Fruit fly (Drosophila melanogaster) whole organism, adult: ENCODE data around the gene Akr1B.

Source experiments
- CG12768 ChIP-seq: fragments of 200-800 bp; sonication (Bioruptor generic); optimal IDR thresholded peaks from 2 replicates; lab custom pipeline; 2017; ENCODE audit warnings: missing biosample characterization, missing genetic modification characterization, mild to moderate bottlenecking, moderate library complexity, missing genetic modification reagents
- CG14711 ChIP-seq: fragments of 200-800 bp; sonication (Bioruptor generic); optimal IDR thresholded peaks from 2 replicates; lab custom pipeline; 2018; ENCODE audit warnings: missing biosample characterization, mild to moderate bottlenecking, missing genetic modification characterization, moderate library complexity
- CG33017 ChIP-seq: fragments of 200-800 bp; sonication (Bioruptor generic); optimal IDR thresholded peaks from 2 replicates; lab custom pipeline; 2018; ENCODE audit warnings: missing biosample characterization, mild to moderate bottlenecking, missing genetic modification characterization, moderate library complexity
- CG7045 ChIP-seq: fragments of 200-800 bp; sonication (Bioruptor generic); optimal IDR thresholded peaks from 2 replicates; lab custom pipeline; 2017; ENCODE audit warnings: missing biosample characterization, mild to moderate bottlenecking, missing genetic modification characterization
- CG7101 ChIP-seq: fragments of 200-800 bp; sonication (Bioruptor generic); optimal IDR thresholded peaks from 2 replicates; lab custom pipeline; 2018; ENCODE audit warnings: missing biosample characterization, mild to moderate bottlenecking, missing genetic modification characterization, moderate library complexity
- Clk ChIP-seq: fragments of 200-800 bp; sonication (Bioruptor generic); optimal IDR thresholded peaks from 2 replicates; lab custom pipeline; 2017; ENCODE audit warnings: missing biosample characterization, missing genetic modification characterization
- Crg-1 ChIP-seq: fragments of 200-800 bp; sonication (Bioruptor generic); optimal IDR thresholded peaks from 2 replicates; lab custom pipeline; 2016; ENCODE audit warnings: missing biosample characterization, missing genetic modification characterization
- bab1 ChIP-seq: fragments of 200-800 bp; sonication (Bioruptor generic); optimal IDR thresholded peaks from 3 replicates; lab custom pipeline; 2019; ENCODE audit warnings: missing biosample characterization, mild to moderate bottlenecking, missing genetic modification characterization, moderate library complexity
- cnc ChIP-seq, 2 experiments: fragments of >200 bp; optimal IDR thresholded peaks; 2 replicates each; lab custom pipeline; 2017
- kay ChIP-seq: fragments of 200-800 bp; sonication (Bioruptor generic); peaks from one replicate; lab custom pipeline; 2016; ENCODE audit warnings: missing biosample characterization, missing genetic modification characterization, borderline replicate concordance
- pad ChIP-seq: fragments of 200-800 bp; sonication (Bioruptor generic); optimal IDR thresholded peaks from 3 replicates; lab custom pipeline; 2017; ENCODE audit warnings: missing biosample characterization, missing genetic modification characterization, mild to moderate bottlenecking, moderate library complexity, missing genetic modification reagents
- tj ChIP-seq: fragments of 200-800 bp; sonication (Bioruptor generic); optimal IDR thresholded peaks from 3 replicates; lab custom pipeline; 2017; ENCODE audit warnings: missing biosample characterization, mild to moderate bottlenecking, missing genetic modification characterization, moderate library complexity
- toe ChIP-seq: fragments of 200-800 bp; sonication (Bioruptor generic); optimal IDR thresholded peaks from 2 replicates; lab custom pipeline; 2016; ENCODE audit warnings: missing biosample characterization, missing genetic modification characterization

DNA sequence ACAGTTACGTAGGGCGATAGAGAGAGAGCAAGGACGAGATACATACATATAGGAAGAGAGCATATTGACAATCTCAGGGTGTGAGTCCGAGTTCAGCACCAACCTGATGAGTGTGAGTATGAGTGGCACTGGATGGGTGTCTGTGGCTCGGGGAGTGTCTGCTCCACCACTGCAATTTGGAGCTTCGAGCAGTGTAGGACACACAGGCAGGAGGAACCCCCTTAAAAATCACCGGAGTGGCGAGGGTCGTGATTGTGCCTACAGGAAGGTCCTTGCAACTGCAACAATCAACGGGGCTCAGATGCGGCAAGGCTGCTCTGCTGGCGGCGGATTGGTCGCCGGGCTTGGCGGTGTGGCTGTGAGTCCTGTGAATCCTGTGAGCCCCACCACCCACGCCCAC, 32.4 kb downstream of the Akr1B start:
- no peak for TF ChIP-seq CG12768 (GFP tag; lab: Kevin White, UChicago)
- no peak for TF ChIP-seq pad (GFP tag; lab: Kevin White, UChicago)
- TF ChIP-seq tj (GFP tag; lab: Kevin White, UChicago): no peak
- no peak for TF ChIP-seq CG7101
- TF ChIP-seq kay (GFP tag; lab: Kevin White, UChicago): no peak
- no peak for TF ChIP-seq cnc (optimal IDR thresholded peaks at IDR 0.05; lab: Kevin White, UChicago)
- no peak for TF ChIP-seq CG7045 (GFP tag; lab: Kevin White, UChicago)
- TF ChIP-seq Crg-1 (GFP tag; lab: Kevin White, UChicago): no peak
- no peak for TF ChIP-seq Clk (GFP tag; lab: Kevin White, UChicago)
- TF ChIP-seq bab1 (GFP tag; lab: Kevin White, UChicago): no peak
- no peak for TF ChIP-seq toe (GFP tag; lab: Kevin White, UChicago)
- no peak for TF ChIP-seq CG14711
- TF ChIP-seq CG33017 (tag; lab: Kevin White, UChicago): no peak
